Fruit fly (Drosophila melanogaster) whole organism, embryonic: ENCODE results near the gene CG32075.

Experiments
- CG10431 ChIP-seq: fragments of 200-800 bp; sonication (Bioruptor generic); optimal IDR thresholded peaks from 3 replicates; lab custom pipeline; 2018; ENCODE audit warnings: missing biosample characterization, mild to moderate bottlenecking, missing genetic modification characterization
- CG11456 ChIP-seq: fragments of 200-800 bp; sonication (Bioruptor generic); IDR thresholded peaks from 3 replicates; pipeline ENCODE4 v1.3.6; 2022; ENCODE audit warnings: missing biosample characterization, missing genetic modification characterization
- CG16813 ChIP-seq: fragments of 200-800 bp; sonication (Bioruptor generic); IDR thresholded peaks from 3 replicates; pipeline ENCODE4 v1.3.6; 2022; ENCODE audit warnings: missing biosample characterization, missing genetic modification characterization; ENCODE audit not compliant: partially characterized antibody
- CG17361 ChIP-seq: fragments of 200-800 bp; sonication (Bioruptor generic); IDR thresholded peaks from 3 replicates; pipeline ENCODE4 v1.3.6; 2022; ENCODE audit warnings: missing biosample characterization, missing genetic modification characterization
- CG18476 ChIP-seq: fragments of 200-800 bp; sonication (Bioruptor generic); optimal IDR thresholded peaks from 2 replicates; lab custom pipeline; 2016; ENCODE audit warnings: missing biosample characterization, mild to moderate bottlenecking, missing genetic modification characterization
- CG30403 ChIP-seq: fragments of 200-800 bp; sonication (Bioruptor generic); optimal IDR thresholded peaks from 3 replicates; lab custom pipeline; 2016; ENCODE audit warnings: missing biosample characterization, missing genetic modification characterization
- CG31388 ChIP-seq: fragments of 200-800 bp; sonication (Bioruptor generic); optimal IDR thresholded peaks from 2 replicates; lab custom pipeline; 2016; ENCODE audit warnings: missing biosample characterization, missing genetic modification characterization
- CG31441 ChIP-seq: fragments of 200-800 bp; sonication (Bioruptor generic); IDR thresholded peaks from 2 replicates; pipeline ENCODE4 v1.3.6; 2022; ENCODE audit warnings: missing biosample characterization, missing genetic modification characterization
- CG33557 ChIP-seq: fragments of 200-800 bp; sonication (Bioruptor generic); optimal IDR thresholded peaks from 2 replicates; lab custom pipeline; 2019; ENCODE audit warnings: missing biosample characterization, mild to moderate bottlenecking, missing genetic modification characterization, moderate library complexity
- CG3407 ChIP-seq: fragments of 200-800 bp; sonication (Bioruptor generic); optimal IDR thresholded peaks from 2 replicates; lab custom pipeline; 2018; ENCODE audit warnings: missing biosample characterization, mild to moderate bottlenecking, missing genetic modification characterization
- CG34376 ChIP-seq: fragments of 200-800 bp; sonication (Bioruptor generic); optimal IDR thresholded peaks from 2 replicates; lab custom pipeline; 2018; ENCODE audit warnings: missing biosample characterization, mild to moderate bottlenecking, missing genetic modification characterization
- CG3847 ChIP-seq: fragments of 200-800 bp; sonication (Bioruptor generic); IDR thresholded peaks from 2 replicates; pipeline ENCODE4 v1.3.6; 2022; ENCODE audit warnings: missing biosample characterization, missing genetic modification characterization
- CG4360 ChIP-seq: fragments of 200-800 bp; sonication (Bioruptor generic); IDR thresholded peaks from 2 replicates; pipeline ENCODE4 v1.3.6; 2022; ENCODE audit warnings: missing biosample characterization, missing genetic modification characterization
- CG43689 ChIP-seq: fragments of 200-800 bp; sonication (Bioruptor generic); IDR thresholded peaks from 2 replicates; pipeline ENCODE4 v1.3.6; 2022; ENCODE audit warnings: missing biosample characterization, missing genetic modification characterization
- CG4707 ChIP-seq: fragments of 200-800 bp; sonication (Bioruptor generic); optimal IDR thresholded peaks from 2 replicates; lab custom pipeline; 2018; ENCODE audit warnings: missing biosample characterization, mild to moderate bottlenecking, missing genetic modification characterization, moderate library complexity
- CG4730 ChIP-seq: fragments of 200-800 bp; sonication (Bioruptor generic); IDR thresholded peaks from 2 replicates; pipeline ENCODE4 v1.3.6; 2022; ENCODE audit warnings: missing biosample characterization, missing genetic modification characterization
- CG6791 ChIP-seq: fragments of 200-800 bp; sonication (Bioruptor generic); IDR thresholded peaks from 3 replicates; pipeline ENCODE4 v1.3.6; 2022; ENCODE audit warnings: missing biosample characterization, missing genetic modification characterization; ENCODE audit not compliant: partially characterized antibody
- CG7271 ChIP-seq: fragments of 200-800 bp; sonication (Bioruptor generic); optimal IDR thresholded peaks from 2 replicates; lab custom pipeline; 2018; ENCODE audit warnings: missing biosample characterization, mild to moderate bottlenecking, missing genetic modification characterization, moderate library complexity
- CG7928 ChIP-seq: fragments of 200-800 bp; sonication (Bioruptor generic); optimal IDR thresholded peaks from 2 replicates; lab custom pipeline; 2017; ENCODE audit warnings: missing biosample characterization, mild to moderate bottlenecking, missing genetic modification characterization
- CG8089 ChIP-seq: fragments of 200-800 bp; sonication (Bioruptor generic); optimal IDR thresholded peaks from 3 replicates; lab custom pipeline; 2016; ENCODE audit warnings: missing biosample characterization, missing genetic modification characterization
- CG9797 ChIP-seq: fragments of 200-800 bp; sonication (Bioruptor generic); optimal IDR thresholded peaks from 3 replicates; lab custom pipeline; 2018; ENCODE audit warnings: missing biosample characterization, mild to moderate bottlenecking, missing genetic modification characterization
- CHES-1-like ChIP-seq: fragments of 200-800 bp; sonication (Bioruptor generic); optimal IDR thresholded peaks from 2 replicates; lab custom pipeline; 2016; ENCODE audit warnings: missing biosample characterization, missing genetic modification characterization
- Deaf1 ChIP-seq: fragments of 200-800 bp; optimal IDR thresholded peaks from 3 replicates; lab custom pipeline; 2019; ENCODE audit warnings: missing biosample characterization, mild to moderate bottlenecking, missing genetic modification characterization, moderate library complexity
- Dfd ChIP-seq, 2 experiments: fragments of >200 bp; optimal IDR thresholded peaks; 2 replicates each; lab custom pipeline; 2017; ENCODE audit warnings: missing biosample characterization in 2 of 2, missing genetic modification characterization in 2 of 2
- Drgx ChIP-seq: fragments of 200-800 bp; sonication (Bioruptor generic); IDR thresholded peaks from 2 replicates; pipeline ENCODE4 v1.3.6; 2022; ENCODE audit warnings: missing biosample characterization, missing genetic modification characterization
- HLH54F ChIP-seq: fragments of 200-800 bp; sonication (Bioruptor generic); optimal IDR thresholded peaks from 3 replicates; lab custom pipeline; 2016; ENCODE audit warnings: missing biosample characterization, missing genetic modification characterization
- Ravus ChIP-seq: fragments of 200-800 bp; sonication (Bioruptor generic); IDR thresholded peaks from 2 replicates; pipeline ENCODE4 v1.3.6; 2022; ENCODE audit warnings: missing biosample characterization, missing genetic modification characterization
- Stat92E ChIP-seq, 3 experiments: fragments of >200 bp in 2 of 3; fragments of 200-800 bp in 1 of 3; sonication (Bioruptor generic) in 1 of 3; optimal IDR thresholded peaks; 2 replicates each; lab custom pipeline; 2017 to 2019; ENCODE audit warnings: missing biosample characterization in 3 of 3, missing genetic modification characterization in 3 of 3, mild to moderate bottlenecking in 1 of 3, moderate library complexity in 1 of 3
- TFAM ChIP-seq: fragments of 200-800 bp; sonication (Bioruptor generic); optimal IDR thresholded peaks from 2 replicates; lab custom pipeline; 2017; ENCODE audit warnings: missing biosample characterization, missing genetic modification characterization, inconsistent platforms
- Xrp1 ChIP-seq: fragments of 200-800 bp; sonication (Bioruptor generic); IDR thresholded peaks from 2 replicates; pipeline ENCODE4 v1.3.6; 2022; ENCODE audit warnings: missing biosample characterization, missing genetic modification characterization
- al ChIP-seq: fragments of 200-800 bp; sonication (Bioruptor generic); IDR thresholded peaks from 2 replicates; pipeline ENCODE4 v1.3.6; 2022; ENCODE audit warnings: missing biosample characterization, missing genetic modification characterization
- aop ChIP-seq: fragments of 200-800 bp; sonication (Bioruptor generic); IDR thresholded peaks from 2 replicates; pipeline ENCODE4 v1.3.6; 2022; ENCODE audit warnings: missing biosample characterization, missing genetic modification characterization
- ash1 ChIP-seq: fragments of 200-800 bp; sonication (Bioruptor generic); optimal IDR thresholded peaks from 2 replicates; lab custom pipeline; 2018; ENCODE audit warnings: missing biosample characterization, mild to moderate bottlenecking, missing genetic modification characterization
- btn ChIP-seq: fragments of 200-800 bp; sonication (Bioruptor generic); optimal IDR thresholded peaks from 2 replicates; lab custom pipeline; 2016; ENCODE audit warnings: missing biosample characterization, missing genetic modification characterization
- chinmo ChIP-seq: fragments of 200-800 bp; sonication (Bioruptor generic); IDR thresholded peaks from 4 replicates; pipeline ENCODE4 v1.3.6; 2022; ENCODE audit warnings: missing biosample characterization, missing genetic modification characterization; ENCODE audit not compliant: partially characterized antibody
- crol ChIP-seq: fragments of 200-800 bp; sonication (Bioruptor generic); IDR thresholded peaks from 2 replicates; pipeline ENCODE4 v1.3.6; 2022; ENCODE audit warnings: missing biosample characterization, missing genetic modification characterization
- dysf ChIP-seq: fragments of 200-800 bp; sonication (Bioruptor generic); IDR thresholded peaks from 3 replicates; pipeline ENCODE4 v1.3.6; 2022; ENCODE audit warnings: missing biosample characterization, missing genetic modification characterization
- emc ChIP-seq: fragments of 200-800 bp; sonication (Bioruptor generic); optimal IDR thresholded peaks from 2 replicates; lab custom pipeline; 2016; ENCODE audit warnings: missing biosample characterization, missing genetic modification characterization
- esg ChIP-seq: fragments of 200-800 bp; sonication (Bioruptor generic); conservative IDR thresholded peaks from 2 replicates; pipeline ENCODE4 v1.3.6; 2022; ENCODE audit warnings: missing biosample characterization, missing genetic modification characterization
- fd64A ChIP-seq: fragments of 200-800 bp; sonication (Bioruptor generic); optimal IDR thresholded peaks from 3 replicates; lab custom pipeline; 2018; ENCODE audit warnings: missing biosample characterization, mild to moderate bottlenecking, missing genetic modification characterization
- gce ChIP-seq: fragments of 200-800 bp; sonication (Bioruptor generic); IDR thresholded peaks from 3 replicates; pipeline ENCODE4 v1.3.6; 2022; ENCODE audit warnings: missing biosample characterization, missing genetic modification characterization
- gcm2 ChIP-seq: fragments of 200-800 bp; sonication (Bioruptor generic); optimal IDR thresholded peaks from 2 replicates; lab custom pipeline; 2016; ENCODE audit warnings: missing biosample characterization, missing genetic modification characterization
- gro ChIP-seq: fragments of 200-800 bp; sonication (Bioruptor generic); optimal IDR thresholded peaks from 2 replicates; lab custom pipeline; 2016; ENCODE audit warnings: missing biosample characterization, missing genetic modification characterization
- ken ChIP-seq: fragments of 200-800 bp; sonication (Bioruptor generic); IDR thresholded peaks from 3 replicates; pipeline ENCODE4 v1.3.6; 2022; ENCODE audit warnings: missing biosample characterization, missing genetic modification characterization
- nerfin-2 ChIP-seq: fragments of 200-800 bp; sonication (Bioruptor generic); IDR thresholded peaks from 2 replicates; pipeline ENCODE4 v1.3.6; 2022; ENCODE audit warnings: missing biosample characterization, missing genetic modification characterization; ENCODE audit not compliant: partially characterized antibody
- psq ChIP-seq: fragments of 200-800 bp; sonication (Bioruptor generic); optimal IDR thresholded peaks from 2 replicates; lab custom pipeline; 2017; ENCODE audit warnings: missing biosample characterization, missing genetic modification characterization
- sc ChIP-seq, 3 experiments: fragments of >200 bp in 2 of 3; fragments of 200-800 bp in 1 of 3; sonication (Bioruptor generic) in 1 of 3; optimal IDR thresholded peaks; 2 replicates in 2 of 3; 3 replicates in 1 of 3; lab custom pipeline; 2017; ENCODE audit warnings: mild to moderate bottlenecking in 1 of 3, missing biosample characterization in 1 of 3, missing genetic modification characterization in 1 of 3, missing genetic modification reagents in 1 of 3
- scrt ChIP-seq: fragments of 200-800 bp; sonication (Bioruptor generic); optimal IDR thresholded peaks from 2 replicates; lab custom pipeline; 2018; ENCODE audit warnings: missing biosample characterization, mild to moderate bottlenecking, missing genetic modification characterization, moderate library complexity
- wdn ChIP-seq: fragments of 200-800 bp; sonication (Bioruptor generic); IDR thresholded peaks from 2 replicates; pipeline ENCODE4 v1.3.6; 2022; ENCODE audit warnings: missing biosample characterization, missing genetic modification characterization

Gene CG32075

DNA sequence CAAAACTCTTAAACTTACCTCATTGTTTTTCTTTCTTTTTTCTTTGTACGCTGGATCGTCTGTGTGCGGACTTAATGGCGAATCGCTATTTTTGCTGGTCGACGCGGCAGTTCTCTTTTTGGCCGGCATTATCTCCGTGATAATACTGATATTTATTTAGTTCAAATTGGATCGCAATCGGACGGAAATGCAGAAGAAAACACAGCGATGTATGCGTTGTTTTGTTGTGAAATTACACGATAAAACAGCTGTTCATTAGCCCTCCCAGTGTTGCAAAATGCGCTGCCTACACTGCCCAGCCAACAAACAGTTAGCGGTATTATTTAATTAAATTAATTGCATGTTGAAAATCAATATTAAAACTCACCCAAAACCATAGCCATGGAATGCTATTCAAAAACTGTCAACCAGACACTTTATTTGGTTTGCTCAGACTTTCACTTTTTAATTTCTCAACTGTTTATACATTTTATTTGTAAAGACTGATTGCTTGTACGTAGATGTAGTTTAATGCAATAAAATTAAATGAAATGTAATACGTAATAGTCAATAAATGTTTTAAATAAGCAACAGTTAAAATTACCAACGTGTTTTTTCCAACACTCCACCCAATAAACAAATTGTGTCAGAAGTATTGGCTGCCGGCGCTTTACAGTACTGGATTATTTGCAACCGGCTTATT is 33.4 kb upstream of the CG32075 start, which contains the start of the genes Irbp18 and APP-BP1 (continued):
- TF ChIP-seq CG43689 (GFP tag; lab: Robert Waterston, UW) (peak; percentile 44; the same call in 1 of the 2 replicates), Xrp1 (GFP tag; lab: Robert Waterston, UW) (peak; percentile 93), CG7928 (GFP tag; lab: Kevin White, UChicago) (peak; percentile 69), gcm2 (GFP tag; lab: Kevin White, UChicago) (peak; percentile 86), sc (optimal IDR thresholded peaks at IDR 0.05; lab: Kevin White, UChicago) (no peak), sc (GFP tag; optimal IDR thresholded peaks at IDR 0.05; lab: Kevin White, UChicago) (peak; percentile 90), CG4730 (GFP tag; lab: Robert Waterston, UW) (peak; percentile 73), CG10431 (GFP tag; lab: Kevin White, UChicago) (peak; percentile 78), emc (peak; percentile 85), CG31388 (GFP tag; lab: Kevin White, UChicago) (peak; percentile 82), dysf (GFP tag; lab: Robert Waterston, UW) (peak; percentile 88), gce (GFP tag; lab: Robert Waterston, UW) (peak; percentile 71; the same call in 2 of the 3 replicates), CG3407 (GFP tag; lab: Kevin White, UChicago) (peak; percentile 84), CG33557 (peak; percentile 82), nerfin-2 (no peak), ken (GFP tag; lab: Robert Waterston, UW) (peak; percentile 79), CG4707 (GFP tag; lab: Kevin White, UChicago) (peak; percentile 63), scrt (GFP tag; lab: Kevin White, UChicago) (peak; percentile 91), Stat92E (GFP tag; optimal IDR thresholded peaks at IDR 0.05; lab: Kevin White, UChicago) (peak in 1 of 3 experiments; percentile 30), CG8089 (GFP tag; lab: Kevin White, UChicago) (peak; percentile 92), esg (GFP tag; lab: Robert Waterston, UW) (peak; percentile 83), btn (peak; percentile 91), wdn (GFP tag; lab: Robert Waterston, UW) (peak; percentile 87), CG17361 (GFP tag; lab: Robert Waterston, UW) (peak; percentile 97), Dfd (GFP tag; optimal IDR thresholded peaks at IDR 0.05; lab: Kevin White, UChicago) (no peak), al (peak; percentile 89), chinmo (GFP tag; lab: Robert Waterston, UW) (0 out of 4 replicates have a peak, but pooled peaks have one; percentile 4), crol (GFP tag; lab: Robert Waterston, UW) (peak; percentile 43; the same call in 1 of the 2 replicates), CG4360 (GFP tag; lab: Robert Waterston, UW) (0 out of 2 replicates have a peak, but pooled peaks have one; percentile 30), CG31441 (GFP tag; lab: Robert Waterston, UW) (peak; percentile 95), CG6791 (no peak; the same call in 2 of the 3 replicates), CHES-1-like (GFP tag; lab: Kevin White, UChicago) (peak; percentile 89), CG34376 (GFP tag; lab: Kevin White, UChicago) (peak; percentile 95), Deaf1 (tag; lab: Kevin White, UChicago) (peak; percentile 74), Drgx (GFP tag; lab: Robert Waterston, UW) (peak; percentile 91), aop (GFP tag; lab: Robert Waterston, UW) (peak; percentile 53; the same call in 1 of the 2 replicates), CG3847 (GFP tag; lab: Robert Waterston, UW) (peak; percentile 89), ash1 (GFP tag; lab: Kevin White, UChicago) (peak; percentile 11), CG9797 (GFP tag; lab: Kevin White, UChicago) (peak; percentile 25), CG18476 (GFP tag; lab: Kevin White, UChicago) (peak; percentile 96), CG30403 (GFP tag; lab: Kevin White, UChicago) (peak; percentile 98), gro (GFP tag; lab: Kevin White, UChicago) (peak; percentile 96), CG16813 (GFP tag; lab: Robert Waterston, UW) (no peak), HLH54F (GFP tag; lab: Kevin White, UChicago) (peak; percentile 96), CG11456 (GFP tag; lab: Robert Waterston, UW) (peak; percentile 87), CG7271 (tag; lab: Kevin White, UChicago) (peak; percentile 55), psq (GFP tag; lab: Kevin White, UChicago) (peak; percentile 86), TFAM (peak; percentile 62), Ravus (peak; percentile 76), fd64A (GFP tag; lab: Kevin White, UChicago) (peak; percentile 81)
